Worm (Caenorhabditis elegans) whole organism, young adult: ENCODE results near the gene npl-4.1.
A peak's percentile ranks its signal among the peaks of the same experiment; 100 is the strongest.

Experiments used
- D2030.7 ChIP-seq: fragments of 200-800 bp; sonication (Bioruptor generic); IDR thresholded peaks from 2 replicates; pipeline ENCODE4 v1.3.6; 2022; ENCODE audit warnings: missing genetic modification reagents, missing genetic modification characterization, missing compliant biosample characterization
- F55B11.4 ChIP-seq: sonication (generic microtip); optimal IDR thresholded peaks from 2 replicates; lab custom pipeline; 2016; ENCODE audit warnings: missing compliant biosample characterization, missing genetic modification characterization, borderline replicate concordance; ENCODE audit not compliant: insufficient read depth
- K12H6.12 ChIP-seq: fragments of 200-800 bp; sonication (Bioruptor generic); optimal IDR thresholded peaks from 2 replicates; lab custom pipeline; 2018; ENCODE audit warnings: mild to moderate bottlenecking, missing genetic modification characterization, missing compliant biosample characterization
- T07F8.4 ChIP-seq: sonication (generic microtip); optimal IDR thresholded peaks from 2 replicates; lab custom pipeline; 2016; ENCODE audit warnings: mild to moderate bottlenecking, missing genetic modification characterization, moderate library complexity, missing compliant biosample characterization
- Y53F4B.3 ChIP-seq: fragments of 200-800 bp; sonication (Bioruptor generic); IDR thresholded peaks from 2 replicates; pipeline ENCODE4 v1.3.6; 2022; ENCODE audit warnings: missing genetic modification reagents, missing genetic modification characterization, missing compliant biosample characterization
- Y53G8AR.9 ChIP-seq: fragments of 200-800 bp; sonication (Bioruptor generic); conservative IDR thresholded peaks from 2 replicates; pipeline ENCODE4 v1.3.6; 2022; ENCODE audit warnings: missing genetic modification reagents, missing genetic modification characterization, missing compliant biosample characterization
- Y67H2A.10 ChIP-seq: fragments of 200-800 bp; sonication (Bioruptor generic); conservative IDR thresholded peaks from 2 replicates; pipeline ENCODE4 v1.3.6; 2022; ENCODE audit warnings: missing genetic modification reagents, missing genetic modification characterization, missing compliant biosample characterization
- atf-7 ChIP-seq: sonication (generic microtip); optimal IDR thresholded peaks from 2 replicates; lab custom pipeline; 2017; ENCODE audit warnings: mild to moderate bottlenecking, missing genetic modification characterization, missing compliant biosample characterization
- cebp-2 ChIP-seq: fragments of 200-800 bp; sonication (Bioruptor generic); IDR thresholded peaks from 2 replicates; pipeline ENCODE4 v1.3.6; 2022; ENCODE audit warnings: missing genetic modification characterization, missing compliant biosample characterization
- ceh-58 ChIP-seq: fragments of 200-800 bp; sonication (Bioruptor generic); IDR thresholded peaks from 2 replicates; pipeline ENCODE4 v1.3.6; 2022; ENCODE audit warnings: missing genetic modification characterization, missing compliant biosample characterization
- ceh-79 ChIP-seq: sonication (generic microtip); optimal IDR thresholded peaks from 2 replicates; lab custom pipeline; 2017; ENCODE audit warnings: mild to moderate bottlenecking, missing genetic modification characterization, missing compliant biosample characterization
- ceh-91 ChIP-seq: fragments of 200-800 bp; sonication (Bioruptor generic); IDR thresholded peaks from 2 replicates; pipeline ENCODE4 v1.3.6; 2022; ENCODE audit warnings: missing genetic modification reagents, missing genetic modification characterization, missing compliant biosample characterization
- dpl-1 ChIP-seq: fragments of 150-350 bp; optimal IDR thresholded peaks from 2 replicates; lab custom pipeline; 2014; ENCODE audit warnings: missing biosample characterization, missing genetic modification reagents, missing genetic modification characterization
- efl-1 ChIP-seq: fragments of 150-350 bp; optimal IDR thresholded peaks from 2 replicates; lab custom pipeline; 2014; ENCODE audit warnings: missing biosample characterization, missing genetic modification reagents, missing genetic modification characterization
- egl-18 ChIP-seq: fragments of 200-800 bp; sonication (Bioruptor generic); IDR thresholded peaks from 2 replicates; pipeline ENCODE4 v1.3.6; 2022; ENCODE audit warnings: missing genetic modification reagents, missing genetic modification characterization, missing compliant biosample characterization
- ets-4 ChIP-seq: fragments of 200-800 bp; sonication (Bioruptor generic); optimal IDR thresholded peaks from 2 replicates; lab custom pipeline; 2018; ENCODE audit warnings: mild to moderate bottlenecking, missing genetic modification characterization, missing compliant biosample characterization
- fkh-3 ChIP-seq: sonication (generic microtip); optimal IDR thresholded peaks from 2 replicates; lab custom pipeline; 2016; ENCODE audit warnings: mild to moderate bottlenecking, missing genetic modification characterization, missing compliant biosample characterization
- gei-17 ChIP-seq: fragments of 200-800 bp; sonication (Bioruptor generic); optimal IDR thresholded peaks from 2 replicates; lab custom pipeline; 2018; ENCODE audit warnings: mild to moderate bottlenecking, missing genetic modification characterization, missing compliant biosample characterization
- hlh-12 ChIP-seq: sonication (generic microtip); optimal IDR thresholded peaks from 2 replicates; lab custom pipeline; 2016; ENCODE audit warnings: missing genetic modification characterization, missing compliant biosample characterization
- hlh-26 ChIP-seq: fragments of 200-800 bp; sonication (Bioruptor generic); conservative IDR thresholded peaks from 2 replicates; pipeline ENCODE4 v1.3.6; 2022; ENCODE audit warnings: missing genetic modification reagents, missing genetic modification characterization, missing compliant biosample characterization
- lin-26 ChIP-seq: fragments of 200-800 bp; sonication (Bioruptor generic); IDR thresholded peaks from 2 replicates; pipeline ENCODE4 v1.3.6; 2022; ENCODE audit warnings: missing genetic modification reagents, missing genetic modification characterization, missing compliant biosample characterization
- madf-3 ChIP-seq: fragments of 200-800 bp; sonication (Bioruptor generic); IDR thresholded peaks from 2 replicates; pipeline ENCODE4 v1.3.6; 2022; ENCODE audit warnings: missing genetic modification reagents, missing genetic modification characterization, missing compliant biosample characterization
- madf-6 ChIP-seq: fragments of 200-800 bp; sonication (Bioruptor generic); IDR thresholded peaks from 2 replicates; pipeline ENCODE4 v1.3.6; 2022; ENCODE audit warnings: missing genetic modification reagents, missing genetic modification characterization, missing compliant biosample characterization
- nfyb-1 ChIP-seq: fragments of 200-800 bp; sonication (Bioruptor generic); IDR thresholded peaks from 2 replicates; pipeline ENCODE4 v1.3.6; 2022; ENCODE audit warnings: missing genetic modification reagents, missing genetic modification characterization, missing compliant biosample characterization
- nhr-90 ChIP-seq: sonication (generic microtip); optimal IDR thresholded peaks from 2 replicates; lab custom pipeline; 2016; ENCODE audit warnings: missing genotype, mild to moderate bottlenecking, missing genetic modification characterization, missing compliant biosample characterization
- rcor-1 ChIP-seq: fragments of 200-800 bp; sonication (Bioruptor generic); IDR thresholded peaks from 2 replicates; pipeline ENCODE4 v1.3.6; 2022; ENCODE audit warnings: missing genetic modification reagents, missing genetic modification characterization, missing compliant biosample characterization
- repo-1 ChIP-seq: sonication (generic microtip); optimal IDR thresholded peaks from 2 replicates; lab custom pipeline; 2017; ENCODE audit warnings: mild to moderate bottlenecking, missing genetic modification characterization, missing compliant biosample characterization
- rpc-1 ChIP-seq, 2 experiments: fragments of 150-350 bp in 1 of 2; sonication (generic microtip) in 1 of 2; optimal IDR thresholded peaks; 2 replicates each; lab custom pipeline; 2014 to 2018; ENCODE audit warnings: missing biosample characterization in 1 of 2, missing genetic modification characterization in 1 of 2, missing genetic modification reagents in 1 of 2, missing genotype in 1 of 2
- sea-2 ChIP-seq: fragments of 200-800 bp; sonication (Bioruptor generic); IDR thresholded peaks from 2 replicates; pipeline ENCODE4 v1.3.6; 2022; ENCODE audit warnings: missing genetic modification characterization, missing compliant biosample characterization
- snpc-1.3 ChIP-seq: sonication (generic microtip); optimal IDR thresholded peaks from 2 replicates; lab custom pipeline; 2017; ENCODE audit warnings: missing genetic modification characterization, mild to moderate bottlenecking, missing compliant biosample characterization, antibody characterized with exemption, moderate library complexity, missing genotype, missing genetic modification reagents; ENCODE audit not compliant: insufficient read depth
- snpc-3.4 ChIP-seq: sonication (generic microtip); optimal IDR thresholded peaks from 2 replicates; lab custom pipeline; 2017; ENCODE audit warnings: missing genetic modification characterization, mild to moderate bottlenecking, missing compliant biosample characterization, antibody characterized with exemption, moderate library complexity, missing genotype, missing genetic modification reagents
- snpc-4 ChIP-seq, 5 experiments: fragments of 150-350 bp in 1 of 5; sonication (generic microtip) in 4 of 5; optimal IDR thresholded peaks; 2 replicates each; lab custom pipeline; 2014 to 2018; ENCODE audit warnings: missing genetic modification characterization in 5 of 5, missing biosample characterization in 3 of 5, antibody characterized with exemption in 2 of 5, mild to moderate bottlenecking in 2 of 5, missing compliant biosample characterization in 2 of 5, missing genotype in 2 of 5, moderate library complexity in 2 of 5, missing genetic modification reagents in 1 of 5
- tbp1 ChIP-seq: fragments of 200-800 bp; sonication (Bioruptor generic); optimal IDR thresholded peaks from 2 replicates; lab custom pipeline; 2018; ENCODE audit warnings: mild to moderate bottlenecking, missing genetic modification characterization, missing compliant biosample characterization
- zfh-2 ChIP-seq: fragments of 200-800 bp; sonication (Bioruptor generic); conservative IDR thresholded peaks from 2 replicates; pipeline ENCODE4 v1.3.6; 2022; ENCODE audit warnings: missing genetic modification reagents, missing genetic modification characterization, missing compliant biosample characterization
- ztf-26 ChIP-seq: sonication (generic microtip); optimal IDR thresholded peaks from 2 replicates; lab custom pipeline; 2017; ENCODE audit warnings: missing genetic modification characterization, missing compliant biosample characterization
- ztf-6 ChIP-seq: fragments of 200-800 bp; sonication (Bioruptor generic); IDR thresholded peaks from 2 replicates; pipeline ENCODE4 v1.3.6; 2022; ENCODE audit warnings: missing genetic modification reagents, missing genetic modification characterization, missing compliant biosample characterization

npl-4.1 gene

ce11 chrII:5652334-5652733 lies 21.2 kb downstream of the npl-4.1 start, which contains the start of gene bli-2:
Gene bli-2 (minus strand): TSS chrII:5652434.
- no peak for TF ChIP-seq sea-2

- no peak for TF ChIP-seq fkh-3 (tag; lab: Kevin White, UChicago)
These were observed 23.1 kb downstream of the npl-4.1 start, which contains the start of gene F59E12.1 for ce11 chrII:5654215-5654614. Gene F59E12.1 (plus strand): TSS chrII:5654515.

- TF ChIP-seq nfyb-1 (GFP tag; lab: Robert Waterston, UW) (0 out of 2 replicates have a peak, but pooled peaks have one; percentile 37), rcor-1 (GFP tag; lab: Robert Waterston, UW) (no peak)
- TF ChIP-seq, all 124 proteins: peak for 1
These were observed 28.5 kb downstream of the npl-4.1 start, which contains the start of gene fut-3 for ce11 chrII:5659675-5660074. Gene fut-3 (minus strand): TSS chrII:5659775.

- TF ChIP-seq T07F8.4 (tag; lab: Kevin White, UChicago) (no peak), F55B11.4 (tag; lab: Kevin White, UChicago) (no peak), snpc-4 (GFP tag; optimal IDR thresholded peaks at IDR 0.05; lab: Kevin White, UChicago) (no peak), snpc-4 (tag; optimal IDR thresholded peaks at IDR 0.05; lab: Kevin White, UChicago) (no peak), Y67H2A.10 (GFP tag; lab: Robert Waterston, UW) (no peak)
These were observed 29.0 kb downstream of the npl-4.1 start for ce11 chrII:5660155-5660554.

- TF ChIP-seq madf-6 (GFP tag; lab: Robert Waterston, UW) = peak; percentile 62
- TF ChIP-seq lin-26 (GFP tag; lab: Robert Waterston, UW) = peak; percentile 61
- peak; percentile 77 for TF ChIP-seq ztf-6
- peak; percentile 44 for TF ChIP-seq efl-1
- peak; percentile 65 for TF ChIP-seq repo-1
- TF ChIP-seq snpc-3.4 (tag; lab: Kevin White, UChicago) = no peak
- peak; percentile 56 for TF ChIP-seq gei-17 (GFP tag; lab: Kevin White, UChicago)
- TF ChIP-seq Y53G8AR.9 = peak; percentile 66; the same call in 1 of the 2 replicates
- no peak; the same call in 1 of the 2 replicates for TF ChIP-seq rcor-1 (GFP tag; lab: Robert Waterston, UW)
- TF ChIP-seq ztf-26 (tag; lab: Kevin White, UChicago) = peak; percentile 87
- TF ChIP-seq dpl-1 = peak; percentile 40
- peak; percentile 93 for TF ChIP-seq madf-3 (GFP tag; lab: Robert Waterston, UW)
- peak; percentile 72 for TF ChIP-seq D2030.7
- TF ChIP-seq ets-4 = peak; percentile 49
- peak; percentile 6 for TF ChIP-seq nhr-90 (tag; lab: Kevin White, UChicago)
- peak; percentile 6 for TF ChIP-seq rpc-1 (optimal IDR thresholded peaks at IDR 0.05; lab: Kevin White, UChicago)
- no peak for TF ChIP-seq rpc-1 (tag; optimal IDR thresholded peaks at IDR 0.05; lab: Kevin White, UChicago)
- TF ChIP-seq snpc-1.3 (tag; lab: Kevin White, UChicago) = peak; percentile 53
- no peak for TF ChIP-seq ceh-58 (GFP tag; lab: Robert Waterston, UW)
- no peak for TF ChIP-seq hlh-12
- peak; percentile 99 for TF ChIP-seq zfh-2
- no peak for TF ChIP-seq ceh-79 (tag; lab: Kevin White, UChicago)
- 0 out of 2 replicates have a peak, but pooled peaks have one; percentile 65 for TF ChIP-seq sea-2
- TF ChIP-seq K12H6.12 (tag; lab: Kevin White, UChicago) = no peak
- TF ChIP-seq egl-18 = peak; percentile 86; the same call in 1 of the 2 replicates
- TF ChIP-seq Y53F4B.3 = 0 out of 2 replicates have a peak, but pooled peaks have one; percentile 37
- 0 out of 2 replicates have a peak, but pooled peaks have one; percentile 40 for TF ChIP-seq cebp-2 (GFP tag; lab: Robert Waterston, UW)
- TF ChIP-seq hlh-26 = no peak
- 0 out of 2 replicates have a peak, but pooled peaks have one; percentile 13 for TF ChIP-seq ceh-91
- peak; percentile 3 for TF ChIP-seq atf-7 (tag; lab: Kevin White, UChicago)
- peak; percentile 76 for TF ChIP-seq tbp1 (GFP tag; lab: Kevin White, UChicago)
These were observed 29.9 kb downstream of the npl-4.1 start, which contains the start of the genes ift-43 and mdt-26 for ce11 chrII:5660736-5661734. Gene ift-43 (minus strand): TSS chrII:5660786. Gene mdt-26 (plus strand): TSS chrII:5661181.
